Fruit fly (Drosophila melanogaster) whole organism, embryonic: ENCODE data around the gene CG43179.

Source experiments
- Asciz ChIP-seq: fragments of 200-800 bp; sonication (Bioruptor generic); optimal IDR thresholded peaks from 2 replicates; lab custom pipeline; 2017; ENCODE audit warnings: missing biosample characterization, mild to moderate bottlenecking, missing genetic modification characterization, missing genetic modification reagents
- BEAF-32 ChIP-seq: fragments of 200-800 bp; sonication (Bioruptor generic); optimal IDR thresholded peaks from 3 replicates; lab custom pipeline; 2017; ENCODE audit warnings: missing biosample characterization, missing genetic modification characterization, mild to moderate bottlenecking, moderate library complexity, missing genetic modification reagents
- BtbVII ChIP-seq: fragments of 200-800 bp; sonication (Bioruptor generic); optimal IDR thresholded peaks from 3 replicates; lab custom pipeline; 2017; ENCODE audit warnings: missing biosample characterization, mild to moderate bottlenecking, missing genetic modification characterization
- CG12071 ChIP-seq: fragments of 200-800 bp; sonication (Bioruptor generic); optimal IDR thresholded peaks from 3 replicates; lab custom pipeline; 2018; ENCODE audit warnings: missing biosample characterization, mild to moderate bottlenecking, missing genetic modification characterization
- CG1233 ChIP-seq: fragments of 200-800 bp; sonication (Bioruptor generic); optimal IDR thresholded peaks from 4 replicates; lab custom pipeline; 2018; ENCODE audit warnings: missing biosample characterization, mild to moderate bottlenecking, missing genetic modification characterization
- CG12769 ChIP-seq: fragments of 200-800 bp; sonication (Bioruptor generic); optimal IDR thresholded peaks from 2 replicates; lab custom pipeline; 2019; ENCODE audit warnings: missing biosample characterization, mild to moderate bottlenecking, missing genetic modification characterization, moderate library complexity
- CG13123 ChIP-seq: fragments of 200-800 bp; sonication (Bioruptor generic); optimal IDR thresholded peaks from 2 replicates; lab custom pipeline; 2016; ENCODE audit warnings: missing biosample characterization, missing genetic modification characterization
- CG13775 ChIP-seq: fragments of 200-800 bp; sonication (Bioruptor generic); optimal IDR thresholded peaks from 3 replicates; lab custom pipeline; 2017; ENCODE audit warnings: missing biosample characterization, mild to moderate bottlenecking, missing genetic modification characterization
- CG14667 ChIP-seq: fragments of 200-800 bp; sonication (Bioruptor generic); IDR thresholded peaks from 2 replicates; pipeline ENCODE4 v1.3.6; 2022; ENCODE audit warnings: missing biosample characterization, missing genetic modification characterization
- CG14710 ChIP-seq: fragments of 200-800 bp; sonication (Bioruptor generic); optimal IDR thresholded peaks from 3 replicates; lab custom pipeline; 2019; ENCODE audit warnings: missing biosample characterization, mild to moderate bottlenecking, missing genetic modification characterization, moderate library complexity
- CG14965 ChIP-seq: fragments of 200-800 bp; sonication (Bioruptor generic); optimal IDR thresholded peaks from 2 replicates; lab custom pipeline; 2016; ENCODE audit warnings: missing biosample characterization, missing genetic modification characterization, borderline replicate concordance
- CG15514 ChIP-seq: fragments of 200-800 bp; sonication (Bioruptor generic); optimal IDR thresholded peaks from 3 replicates; lab custom pipeline; 2017; ENCODE audit warnings: missing biosample characterization, missing genetic modification characterization, mild to moderate bottlenecking, moderate library complexity, missing genetic modification reagents
- CG18764 ChIP-seq: fragments of 200-800 bp; sonication (Bioruptor generic); optimal IDR thresholded peaks from 3 replicates; lab custom pipeline; 2016; ENCODE audit warnings: missing biosample characterization, missing genetic modification characterization
- CG34224 ChIP-seq: fragments of 200-800 bp; sonication (Bioruptor generic); IDR thresholded peaks from 3 replicates; pipeline ENCODE4 v1.3.6; 2022; ENCODE audit warnings: missing biosample characterization, missing genetic modification characterization; ENCODE audit not compliant: partially characterized antibody
- CG4282 ChIP-seq: fragments of 200-800 bp; sonication (Bioruptor generic); optimal IDR thresholded peaks from 2 replicates; lab custom pipeline; 2016; ENCODE audit warnings: missing biosample characterization, missing genetic modification characterization
- CG4360 ChIP-seq: fragments of 200-800 bp; sonication (Bioruptor generic); IDR thresholded peaks from 2 replicates; pipeline ENCODE4 v1.3.6; 2022; ENCODE audit warnings: missing biosample characterization, missing genetic modification characterization
- CG6175 ChIP-seq: fragments of 200-800 bp; sonication (Bioruptor generic); IDR thresholded peaks from 3 replicates; pipeline ENCODE4 v1.3.6; 2022; ENCODE audit warnings: missing biosample characterization, missing genetic modification characterization
- CG6765 ChIP-seq: fragments of 200-800 bp; sonication (Bioruptor generic); optimal IDR thresholded peaks from 3 replicates; lab custom pipeline; 2017; ENCODE audit warnings: missing biosample characterization, mild to moderate bottlenecking, missing genetic modification characterization
- CG7271 ChIP-seq: fragments of 200-800 bp; sonication (Bioruptor generic); optimal IDR thresholded peaks from 2 replicates; lab custom pipeline; 2018; ENCODE audit warnings: missing biosample characterization, mild to moderate bottlenecking, missing genetic modification characterization, moderate library complexity
- CG7839 ChIP-seq: fragments of 200-800 bp; sonication (Bioruptor generic); optimal IDR thresholded peaks from 3 replicates; lab custom pipeline; 2018; ENCODE audit warnings: missing biosample characterization, mild to moderate bottlenecking, missing genetic modification characterization, moderate library complexity
- CG9215 ChIP-seq: fragments of 200-800 bp; sonication (Bioruptor generic); IDR thresholded peaks from 2 replicates; pipeline ENCODE4 v1.3.6; 2022; ENCODE audit warnings: missing biosample characterization, missing genetic modification characterization
- D19A ChIP-seq: fragments of 200-800 bp; optimal IDR thresholded peaks from 3 replicates; lab custom pipeline; 2019; ENCODE audit warnings: missing biosample characterization, mild to moderate bottlenecking, missing genetic modification characterization, moderate library complexity
- Dip3 ChIP-seq: fragments of 200-800 bp; sonication (Bioruptor generic); optimal IDR thresholded peaks from 3 replicates; lab custom pipeline; 2016; ENCODE audit warnings: missing biosample characterization, missing genetic modification characterization
- Gug ChIP-seq: fragments of 200-800 bp; sonication (Bioruptor generic); IDR thresholded peaks from 4 replicates; pipeline ENCODE4 v1.3.6; 2022; ENCODE audit warnings: missing biosample characterization, missing genetic modification characterization
- Hr3 ChIP-seq: fragments of 200-800 bp; sonication (Bioruptor generic); optimal IDR thresholded peaks from 3 replicates; lab custom pipeline; 2016; ENCODE audit warnings: missing biosample characterization, missing genetic modification characterization
- Lpt ChIP-seq: fragments of >200 bp; optimal IDR thresholded peaks from 2 replicates; lab custom pipeline; 2018; ENCODE audit warnings: missing biosample characterization, missing genetic modification characterization
- MESR4 ChIP-seq: fragments of 200-800 bp; sonication (Bioruptor generic); optimal IDR thresholded peaks from 2 replicates; lab custom pipeline; 2018; ENCODE audit warnings: missing biosample characterization, mild to moderate bottlenecking, missing genetic modification characterization, moderate library complexity
- Mad ChIP-seq: fragments of 200-800 bp; sonication (Bioruptor generic); optimal IDR thresholded peaks from 2 replicates; lab custom pipeline; 2016; ENCODE audit warnings: missing biosample characterization, missing genetic modification characterization
- Myb ChIP-seq: fragments of 200-800 bp; sonication (Bioruptor generic); optimal IDR thresholded peaks from 2 replicates; lab custom pipeline; 2016; ENCODE audit warnings: missing biosample characterization, missing genetic modification characterization
- NFAT ChIP-seq: fragments of 200-800 bp; sonication (Bioruptor generic); IDR thresholded peaks from 2 replicates; pipeline ENCODE4 v1.3.6; 2022; ENCODE audit warnings: missing biosample characterization, missing genetic modification characterization
- Oli ChIP-seq: fragments of 200-800 bp; sonication (Bioruptor generic); optimal IDR thresholded peaks from 2 replicates; lab custom pipeline; 2018; ENCODE audit warnings: missing biosample characterization, mild to moderate bottlenecking, missing genetic modification characterization, moderate library complexity
- Ptx1 ChIP-seq: fragments of 200-800 bp; sonication (Bioruptor generic); IDR thresholded peaks from 2 replicates; pipeline ENCODE4 v1.3.6; 2022; ENCODE audit warnings: missing biosample characterization, missing genetic modification characterization
- Sin3A ChIP-seq: fragments of >200 bp; optimal IDR thresholded peaks from 2 replicates; lab custom pipeline; 2018
- Stat92E ChIP-seq, 3 experiments: fragments of >200 bp in 2 of 3; fragments of 200-800 bp in 1 of 3; sonication (Bioruptor generic) in 1 of 3; optimal IDR thresholded peaks; 2 replicates each; lab custom pipeline; 2017 to 2019; ENCODE audit warnings: missing biosample characterization in 3 of 3, missing genetic modification characterization in 3 of 3, mild to moderate bottlenecking in 1 of 3, moderate library complexity in 1 of 3
- Taf1 ChIP-seq: fragments of 200-800 bp; sonication (Bioruptor generic); IDR thresholded peaks from 2 replicates; pipeline ENCODE4 v1.3.6; 2022; ENCODE audit warnings: missing biosample characterization, missing genetic modification characterization
- bowl ChIP-seq: fragments of 200-800 bp; sonication (Bioruptor generic); IDR thresholded peaks from 2 replicates; pipeline ENCODE4 v1.3.6; 2022; ENCODE audit warnings: missing biosample characterization, missing genetic modification characterization
- bsh ChIP-seq, 2 experiments: fragments of 200-800 bp; sonication (Bioruptor generic); optimal IDR thresholded peaks; 2 replicates each; lab custom pipeline; 2017 to 2018; ENCODE audit warnings: mild to moderate bottlenecking in 2 of 2, missing biosample characterization in 2 of 2, missing genetic modification characterization in 2 of 2, moderate library complexity in 1 of 2
- cas ChIP-seq: fragments of 200-800 bp; sonication (Bioruptor generic); IDR thresholded peaks from 2 replicates; pipeline ENCODE4 v1.3.6; 2022; ENCODE audit warnings: missing biosample characterization, missing genetic modification characterization
- cato ChIP-seq: fragments of 200-800 bp; sonication (Bioruptor generic); optimal IDR thresholded peaks from 2 replicates; lab custom pipeline; 2016; ENCODE audit warnings: missing biosample characterization, missing genetic modification characterization, borderline replicate concordance
- crc ChIP-seq: fragments of 200-800 bp; sonication (Bioruptor generic); optimal IDR thresholded peaks from 2 replicates; lab custom pipeline; 2016; ENCODE audit warnings: missing biosample characterization, missing genetic modification characterization
- da ChIP-seq: fragments of 200-800 bp; sonication (Bioruptor generic); optimal IDR thresholded peaks from 2 replicates; lab custom pipeline; 2016; ENCODE audit warnings: missing biosample characterization, missing genetic modification characterization
- dm ChIP-seq: fragments of 200-800 bp; sonication (Bioruptor generic); optimal IDR thresholded peaks from 3 replicates; lab custom pipeline; 2016; ENCODE audit warnings: missing biosample characterization, missing genetic modification characterization
- hb ChIP-seq: fragments of 200-800 bp; sonication (Bioruptor generic); IDR thresholded peaks from 3 replicates; pipeline ENCODE4 v1.3.6; 2022; ENCODE audit warnings: missing biosample characterization, missing genetic modification characterization; ENCODE audit not compliant: partially characterized antibody
- nom ChIP-seq: fragments of 200-800 bp; sonication (Bioruptor generic); optimal IDR thresholded peaks from 2 replicates; lab custom pipeline; 2017; ENCODE audit warnings: missing biosample characterization, missing genetic modification characterization, mild to moderate bottlenecking, moderate library complexity, missing genetic modification reagents
- pan ChIP-seq, 4 experiments: fragments of >200 bp in 3 of 4; fragments of 200-800 bp in 1 of 4; sonication (Bioruptor generic) in 1 of 4; optimal IDR thresholded peaks in 3 of 4; IDR thresholded peaks in 1 of 4; 2 replicates each; pipeline versions ENCODE4 v1.3.6 to Lab custom; 2017 to 2022; ENCODE audit warnings: missing biosample characterization in 2 of 4, missing genetic modification characterization in 2 of 4, mixed read lengths in 1 of 4
- pzg ChIP-seq: fragments of 200-800 bp; sonication (Bioruptor generic); optimal IDR thresholded peaks from 3 replicates; lab custom pipeline; 2018; ENCODE audit warnings: missing biosample characterization, mild to moderate bottlenecking, missing genetic modification characterization, moderate library complexity
- slbo ChIP-seq: fragments of 200-800 bp; sonication (Bioruptor generic); IDR thresholded peaks from 2 replicates; pipeline ENCODE4 v1.3.6; 2022; ENCODE audit warnings: missing biosample characterization, missing genetic modification characterization
- vnd ChIP-seq: fragments of 200-800 bp; sonication (Bioruptor generic); IDR thresholded peaks from 3 replicates; pipeline ENCODE4 v1.3.6; 2022; ENCODE audit warnings: missing biosample characterization, missing genetic modification characterization; ENCODE audit not compliant: partially characterized antibody

CG43179 gene

DNA sequence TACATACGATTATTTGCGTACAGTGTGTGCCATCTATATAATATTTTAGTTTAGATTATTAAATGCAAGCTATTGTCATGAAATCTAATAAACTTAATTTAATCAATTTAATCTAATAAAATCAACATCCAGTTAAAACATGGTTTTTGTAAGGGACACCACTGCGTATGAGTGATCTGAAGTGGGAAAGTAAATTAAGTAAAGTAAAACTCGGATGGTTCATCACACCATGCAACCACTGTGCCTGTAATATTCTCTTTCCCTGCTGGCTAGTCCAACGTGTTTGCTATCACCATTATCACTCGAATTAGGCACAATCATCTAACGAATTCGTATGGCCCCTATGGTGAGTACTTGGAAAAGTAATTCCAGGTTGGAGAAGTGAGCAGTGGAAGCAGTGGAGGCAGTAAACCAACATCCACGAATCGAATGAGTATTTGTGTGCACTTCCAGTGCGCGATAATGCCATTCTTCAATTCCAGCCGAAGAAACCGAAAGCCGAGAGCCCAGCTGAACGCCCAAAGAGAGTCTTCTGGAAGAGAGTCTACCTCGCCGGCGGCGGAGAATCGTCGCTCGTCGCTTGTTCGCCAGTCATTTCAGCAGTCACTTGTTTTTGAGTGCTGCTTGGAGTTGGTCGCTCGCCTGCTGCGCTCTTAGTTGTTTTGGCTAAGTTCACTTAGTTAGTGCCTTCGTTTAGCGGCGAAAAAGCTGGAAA lies 32.9 kb downstream of the CG43179 start, which contains the start of gene red (continued):
- no peak for TF ChIP-seq CG14965
- peak; percentile 69 for TF ChIP-seq nom (GFP tag; lab: Kevin White, UChicago)
- peak; percentile 65 for TF ChIP-seq D19A (tag; lab: Kevin White, UChicago)
- peak; percentile 30 for TF ChIP-seq Mad (GFP tag; lab: Kevin White, UChicago)
- TF ChIP-seq CG14710 (tag; lab: Kevin White, UChicago): peak; percentile 31
- peak; percentile 16 for TF ChIP-seq CG18764 (GFP tag; lab: Kevin White, UChicago)
- TF ChIP-seq bsh (GFP tag; optimal IDR thresholded peaks at IDR 0.05; lab: Kevin White, UChicago): peak in 1 of 2 experiments; percentile 67
- peak; percentile 66 for TF ChIP-seq CG1233
- TF ChIP-seq CG14667 (GFP tag; lab: Robert Waterston, UW): peak; percentile 35; the same call in 1 of the 2 replicates
- peak; percentile 65 for TF ChIP-seq CG12071
- no peak for TF ChIP-seq hb (GFP tag; lab: Robert Waterston, UW)
- TF ChIP-seq pan (optimal IDR thresholded peaks at IDR 0.05; lab: Kevin White, UChicago): no peak
- TF ChIP-seq pan (GFP tag; optimal IDR thresholded peaks at IDR 0.05 in 1 of 2, IDR thresholded peaks at IDR 0.05 in 1 of 2): peak in 1 of 2 experiments; percentile 79
- peak; percentile 59 for TF ChIP-seq Asciz
- TF ChIP-seq pzg (GFP tag; lab: Kevin White, UChicago): peak; percentile 5
- peak; percentile 67; the same call in 3 of the 4 replicates for TF ChIP-seq Gug
- TF ChIP-seq BtbVII: peak; percentile 70
- TF ChIP-seq Stat92E (GFP tag; optimal IDR thresholded peaks at IDR 0.05; lab: Kevin White, UChicago): peak in 1 of 3 experiments; percentile 9
- 0 out of 3 replicates have a peak, but pooled peaks have one; percentile 27 for TF ChIP-seq CG6175 (GFP tag; lab: Robert Waterston, UW)
- TF ChIP-seq crc (GFP tag; lab: Kevin White, UChicago): peak; percentile 50
- TF ChIP-seq Hr3 (GFP tag; lab: Kevin White, UChicago): peak; percentile 64
- TF ChIP-seq cato (GFP tag; lab: Kevin White, UChicago): peak; percentile 4
- TF ChIP-seq CG12769 (tag; lab: Kevin White, UChicago): peak; percentile 88
- no peak for TF ChIP-seq Myb (GFP tag; lab: Kevin White, UChicago)
- TF ChIP-seq Sin3A (lab: Kevin White, UChicago): no peak
- TF ChIP-seq CG4360: 0 out of 2 replicates have a peak, but pooled peaks have one; percentile 10
- no peak for TF ChIP-seq CG13123 (GFP tag; lab: Kevin White, UChicago)
- peak; percentile 75 for TF ChIP-seq Oli (tag; lab: Kevin White, UChicago)
- no peak for TF ChIP-seq bowl (GFP tag; lab: Robert Waterston, UW)
- peak; percentile 83 for TF ChIP-seq Ptx1 (GFP tag; lab: Robert Waterston, UW)
- TF ChIP-seq MESR4 (GFP tag; lab: Kevin White, UChicago): no peak
- peak; percentile 68 for TF ChIP-seq Dip3 (GFP tag; lab: Kevin White, UChicago)
- TF ChIP-seq CG34224 (GFP tag; lab: Robert Waterston, UW): peak; percentile 10; the same call in 1 of the 3 replicates
- peak; percentile 27 for TF ChIP-seq CG7271 (tag; lab: Kevin White, UChicago)
- TF ChIP-seq cas (GFP tag; lab: Robert Waterston, UW): peak; percentile 33; the same call in 1 of the 2 replicates
- TF ChIP-seq CG9215 (GFP tag; lab: Robert Waterston, UW): peak; percentile 75
- peak; percentile 84 for TF ChIP-seq CG7839 (tag; lab: Kevin White, UChicago)
- no peak for TF ChIP-seq vnd (GFP tag; lab: Robert Waterston, UW)
- TF ChIP-seq slbo: peak; percentile 80
- TF ChIP-seq Lpt (GFP tag; lab: Kevin White, UChicago): no peak
- TF ChIP-seq CG15514 (GFP tag; lab: Kevin White, UChicago): peak; percentile 76
- TF ChIP-seq CG6765: peak; percentile 51
- TF ChIP-seq NFAT (GFP tag; lab: Robert Waterston, UW): peak; percentile 54
- TF ChIP-seq da (GFP tag; lab: Kevin White, UChicago): no peak
- TF ChIP-seq CG13775: peak; percentile 62
- TF ChIP-seq BEAF-32: no peak
- no peak for TF ChIP-seq dm (GFP tag; lab: Kevin White, UChicago)
- peak; percentile 66 for TF ChIP-seq Taf1
- no peak for TF ChIP-seq CG4282 (GFP tag; lab: Kevin White, UChicago)
